Fruit fly (Drosophila melanogaster) whole organism, wandering third instar larva: ENCODE results near the gene noc.

Experiments
- sage ChIP-seq: fragments of 200-800 bp; sonication (Bioruptor generic); optimal IDR thresholded peaks from 2 replicates; lab custom pipeline; 2016; ENCODE audit warnings: missing biosample characterization, mild to moderate bottlenecking, missing genetic modification characterization
- usp ChIP-seq: fragments of >200 bp; optimal IDR thresholded peaks from 2 replicates; lab custom pipeline; 2017; ENCODE audit warnings: missing biosample characterization, missing genetic modification characterization

DNA sequence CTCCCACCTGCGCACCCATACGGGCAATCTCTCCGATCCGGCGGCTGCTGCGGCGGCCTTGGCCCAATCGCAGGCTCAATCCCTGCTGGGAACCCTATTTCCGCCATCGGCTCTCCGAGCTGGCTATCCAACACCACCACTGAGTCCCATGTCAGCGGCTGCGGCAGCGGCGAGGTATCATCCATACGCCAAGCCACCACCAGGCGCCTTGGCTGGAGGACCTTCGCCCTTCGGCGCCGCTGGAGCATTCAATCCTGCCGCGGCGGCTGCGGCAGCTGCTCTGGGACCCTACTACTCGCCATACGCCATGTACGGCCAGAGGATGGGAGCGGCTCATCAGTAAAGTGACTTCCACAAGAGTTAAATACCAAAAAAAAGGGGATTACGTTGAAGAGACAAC is 2.2 kb downstream of the noc start:
- no peak for TF ChIP-seq sage (GFP tag; lab: Kevin White, UChicago)
- no peak for TF ChIP-seq usp (GFP tag; lab: Kevin White, UChicago)
